Worm (Caenorhabditis elegans): ENCODE data around the gene rnh-1.0.

ce11 chrII:4946775-4947174, 48.4 kb upstream of the rnh-1.0 start:
- TF ChIP-seq dmd-6 (GFP tag; IDR thresholded peaks at IDR 0.05) (no peak), mes-2 (tag; optimal IDR thresholded peaks at IDR 0.05; ENCODE audit: poor library complexity, severe bottlenecking) (peak; percentile 17), nhr-28 (tag; optimal IDR thresholded peaks at IDR 0.05) (no peak), daf-8 (GFP tag; IDR thresholded peaks at IDR 0.05) (no peak), hif-1 (tag; optimal IDR thresholded peaks at IDR 0.05) (no peak), jun-1 (tag; optimal IDR thresholded peaks at IDR 0.05) (no peak), php-3 (GFP tag; IDR thresholded peaks at IDR 0.05) (no peak), lin-15B (tag; optimal IDR thresholded peaks at IDR 0.05) (no peak), hlh-11 (tag; optimal IDR thresholded peaks at IDR 0.05) (no peak), pqm-1 (tag; optimal IDR thresholded peaks at IDR 0.05) (no peak), nhr-48 (tag; optimal IDR thresholded peaks at IDR 0.05) (no peak), ceh-28 (tag; optimal IDR thresholded peaks at IDR 0.05) (no peak), ZK337.2 (GFP tag; IDR thresholded peaks at IDR 0.05) (no peak), dve-1 (tag; optimal IDR thresholded peaks at IDR 0.05; ENCODE audit: insufficient read depth) (peak; percentile 17)
